Fruit fly (Drosophila melanogaster): ENCODE data around the gene Nprl2.

Gene Nprl2

DNA sequence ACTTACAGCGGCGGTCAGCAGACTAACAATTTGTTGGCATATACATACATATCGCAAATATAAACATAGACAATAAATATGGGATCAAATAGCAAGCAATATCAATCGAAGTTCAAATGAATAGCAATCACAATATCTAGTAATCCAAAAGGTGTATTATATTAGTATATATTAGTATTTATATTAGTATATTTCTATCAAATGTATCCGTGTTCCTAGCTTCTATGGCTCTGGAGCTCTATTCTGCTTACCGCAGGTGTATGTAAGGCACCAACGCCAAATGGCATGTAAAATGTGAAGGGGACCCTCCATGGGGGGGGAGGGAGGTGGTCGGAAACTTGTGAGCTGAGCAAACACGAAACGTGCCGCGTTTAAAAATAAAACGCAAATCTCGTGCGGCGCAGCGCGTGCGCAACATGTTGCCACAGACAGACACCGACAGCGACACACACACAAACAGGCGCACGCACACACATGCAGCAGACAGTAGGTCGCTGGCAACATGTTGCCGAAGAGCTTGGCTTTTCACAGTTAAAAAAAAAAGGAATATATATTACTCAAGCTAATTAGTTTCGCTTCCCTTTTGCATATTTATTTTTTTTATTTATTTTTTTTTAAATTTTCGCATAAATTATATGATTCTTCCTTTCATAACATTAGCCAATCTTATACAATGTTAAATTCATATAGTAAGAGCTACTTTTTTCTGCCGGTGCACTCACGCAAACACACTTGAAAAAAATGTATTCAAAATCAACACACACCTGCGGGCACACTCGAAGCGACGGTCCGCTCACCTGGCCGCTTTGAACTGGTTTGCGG lies 46.5 kb upstream of the Nprl2 start (continued):
- no peak for TF ChIP-seq CG7271 (tag; optimal IDR thresholded peaks at IDR 0.05)
- no peak for TF ChIP-seq sens-2 (GFP tag; IDR thresholded peaks at IDR 0.05)
- TF ChIP-seq sna (GFP tag; IDR thresholded peaks at IDR 0.05; ENCODE audit: partially characterized antibody), result no peak
- 0 out of 3 replicates have a peak, but pooled peaks have one; percentile 27 for TF ChIP-seq CG7357 (GFP tag; IDR thresholded peaks at IDR 0.05)
- peak; percentile 81 for TF ChIP-seq CG2678 (tag; optimal IDR thresholded peaks at IDR 0.05)
- TF ChIP-seq lilli (GFP tag; optimal IDR thresholded peaks at IDR 0.05), result peak; percentile 57
- peak; percentile 57 for TF ChIP-seq gsb-n (tag; optimal IDR thresholded peaks at IDR 0.05)
- TF ChIP-seq kni (GFP tag; optimal IDR thresholded peaks at IDR 0.05), result no peak
- peak; percentile 44; the same call in 1 of the 2 replicates for TF ChIP-seq gt (GFP tag; IDR thresholded peaks at IDR 0.05)
- TF ChIP-seq CG7839 (tag; optimal IDR thresholded peaks at IDR 0.05), result peak; percentile 77
- TF ChIP-seq Fer2 (tag; optimal IDR thresholded peaks at IDR 0.05), result peak; percentile 27
- no peak for TF ChIP-seq CG4360 (GFP tag; IDR thresholded peaks at IDR 0.05)
- peak; percentile 68 for TF ChIP-seq tin (GFP tag; optimal IDR thresholded peaks at IDR 0.05)
- TF ChIP-seq sqz (GFP tag; optimal IDR thresholded peaks at IDR 0.05), result peak; percentile 72
- TF ChIP-seq seq (GFP tag; IDR thresholded peaks at IDR 0.05), result peak; percentile 32; the same call in 1 of the 2 replicates
- peak; percentile 50 for TF ChIP-seq nerfin-1 (tag; optimal IDR thresholded peaks at IDR 0.05)
- peak; percentile 4 for TF ChIP-seq B-H2 (GFP tag; optimal IDR thresholded peaks at IDR 0.05)
- no peak for TF ChIP-seq dati (GFP tag; IDR thresholded peaks at IDR 0.05)
- peak; percentile 38 for TF ChIP-seq CG15514 (GFP tag; optimal IDR thresholded peaks at IDR 0.05)
- TF ChIP-seq CG13775 (GFP tag; optimal IDR thresholded peaks at IDR 0.05), result peak; percentile 50
- no peak for TF ChIP-seq corto (GFP tag; optimal IDR thresholded peaks at IDR 0.05)
- peak; percentile 14 for TF ChIP-seq CG8359 (GFP tag; optimal IDR thresholded peaks at IDR 0.05; ENCODE audit: borderline replicate concordance)
- peak; percentile 62 for TF ChIP-seq E2f1 (GFP tag; IDR thresholded peaks at IDR 0.05)
- TF ChIP-seq CG10543 (GFP tag; optimal IDR thresholded peaks at IDR 0.05), result peak; percentile 34
- no peak; the same call in 1 of the 2 replicates for TF ChIP-seq CG31224 (GFP tag; IDR thresholded peaks at IDR 0.05)
- 0 out of 2 replicates have a peak, but pooled peaks have one; percentile 43 for TF ChIP-seq cas (GFP tag; IDR thresholded peaks at IDR 0.05)
- peak; percentile 61 for TF ChIP-seq Aef1 (GFP tag; IDR thresholded peaks at IDR 0.05)
- TF ChIP-seq NC2β (GFP tag; optimal IDR thresholded peaks at IDR 0.05), result no peak
- no peak for TF ChIP-seq ash1 (GFP tag; optimal IDR thresholded peaks at IDR 0.05)
- no peak for TF ChIP-seq pita (GFP tag; optimal IDR thresholded peaks at IDR 0.05)
- no peak for TF ChIP-seq zen2 (GFP tag; IDR thresholded peaks at IDR 0.05; ENCODE audit: partially characterized antibody)
- TF ChIP-seq CG12219 (GFP tag; optimal IDR thresholded peaks at IDR 0.05), result peak; percentile 27
- TF ChIP-seq CG16813 (GFP tag; IDR thresholded peaks at IDR 0.05; ENCODE audit: partially characterized antibody), result no peak
- no peak for TF ChIP-seq hkb (optimal IDR thresholded peaks at IDR 0.05)
- peak; percentile 79 for TF ChIP-seq hkb (GFP tag; IDR thresholded peaks at IDR 0.05)
- TF ChIP-seq CG10654 (GFP tag; optimal IDR thresholded peaks at IDR 0.05), result no peak
- no peak for TF ChIP-seq bigmax (GFP tag; optimal IDR thresholded peaks at IDR 0.05)
- TF ChIP-seq nom (GFP tag; optimal IDR thresholded peaks at IDR 0.05), result peak; percentile 56
- TF ChIP-seq CG11085 (GFP tag; IDR thresholded peaks at IDR 0.05), result 0 out of 2 replicates have a peak, but pooled peaks have one; percentile 24
- no peak for TF ChIP-seq Atf-2 (GFP tag; optimal IDR thresholded peaks at IDR 0.05)
- no peak for TF ChIP-seq Bdp1 (GFP tag; optimal IDR thresholded peaks at IDR 0.05)
- peak; percentile 67 for TF ChIP-seq unpg (GFP tag; optimal IDR thresholded peaks at IDR 0.05)
- peak; percentile 88 for TF ChIP-seq Drgx (GFP tag; IDR thresholded peaks at IDR 0.05)
- TF ChIP-seq rib (GFP tag; IDR thresholded peaks at IDR 0.05), result no peak
- TF ChIP-seq zf30C (GFP tag; optimal IDR thresholded peaks at IDR 0.05), result peak; percentile 53
- TF ChIP-seq Hmx (GFP tag; optimal IDR thresholded peaks at IDR 0.05), result no peak
- TF ChIP-seq CG18764 (GFP tag; optimal IDR thresholded peaks at IDR 0.05), result peak; percentile 46
- peak; percentile 14 for TF ChIP-seq trem (tag; optimal IDR thresholded peaks at IDR 0.05)
- peak; percentile 49 for TF ChIP-seq CG6683 (GFP tag; optimal IDR thresholded peaks at IDR 0.05)
